Worm (Caenorhabditis elegans) whole organism, late embryonic: Measurements from ENCODE around the gene nth-1.
A peak's percentile ranks its signal among the peaks of the same experiment; 100 is the strongest.

Source experiments
- C08G9.2 ChIP-seq: sonication (generic microtip); optimal IDR thresholded peaks from 2 replicates; lab custom pipeline; 2016; ENCODE audit warnings: mild to moderate bottlenecking, missing genetic modification characterization, moderate library complexity, missing compliant biosample characterization
- F13H6.1 ChIP-seq: sonication (generic microtip); optimal IDR thresholded peaks from 2 replicates; lab custom pipeline; 2016; ENCODE audit warnings: missing genetic modification characterization, missing compliant biosample characterization
- K09A11.1 ChIP-seq: sonication (generic microtip); optimal IDR thresholded peaks from 2 replicates; lab custom pipeline; 2017; ENCODE audit warnings: antibody characterized with exemption, mild to moderate bottlenecking, missing genetic modification characterization, missing compliant biosample characterization; ENCODE audit not compliant: insufficient read depth
- Y22D7AL.16 ChIP-seq: sonication (generic microtip); optimal IDR thresholded peaks from 2 replicates; lab custom pipeline; 2016; ENCODE audit warnings: missing genetic modification characterization, missing compliant biosample characterization
- ahr-1 ChIP-seq: sonication (generic microtip); optimal IDR thresholded peaks from 2 replicates; lab custom pipeline; 2016; ENCODE audit warnings: missing genetic modification characterization, missing compliant biosample characterization
- ceh-14 ChIP-seq: sonication (generic microtip); optimal IDR thresholded peaks from 2 replicates; lab custom pipeline; 2016; ENCODE audit warnings: missing genotype, missing genetic modification characterization, missing compliant biosample characterization
- ceh-2 ChIP-seq: sonication (generic microtip); optimal IDR thresholded peaks from 2 replicates; lab custom pipeline; 2016; ENCODE audit warnings: missing genotype, missing genetic modification characterization, missing compliant biosample characterization
- ceh-24 ChIP-seq: sonication (generic microtip); optimal IDR thresholded peaks from 2 replicates; lab custom pipeline; 2016; ENCODE audit warnings: mild to moderate bottlenecking, missing genetic modification characterization, missing compliant biosample characterization
- ceh-30 ChIP-seq: fragments of 150-350 bp; optimal IDR thresholded peaks from 2 replicates; lab custom pipeline; 2014; ENCODE audit warnings: missing biosample characterization, missing genetic modification characterization
- ceh-31 ChIP-seq: sonication (generic microtip); optimal IDR thresholded peaks from 2 replicates; lab custom pipeline; 2016; ENCODE audit warnings: missing genetic modification characterization, missing compliant biosample characterization
- ceh-48 ChIP-seq: sonication (generic microtip); optimal IDR thresholded peaks from 2 replicates; lab custom pipeline; 2016; ENCODE audit warnings: missing genetic modification characterization, inconsistent platforms, missing compliant biosample characterization
- che-1 ChIP-seq: sonication (generic microtip); optimal IDR thresholded peaks from 2 replicates; lab custom pipeline; 2016; ENCODE audit warnings: mild to moderate bottlenecking, missing genetic modification characterization, missing compliant biosample characterization
- dve-1 ChIP-seq: sonication (generic microtip); optimal IDR thresholded peaks from 2 replicates; lab custom pipeline; 2017; ENCODE audit warnings: antibody characterized with exemption, mild to moderate bottlenecking, missing genetic modification characterization, missing compliant biosample characterization
- elt-2 ChIP-seq: sonication (generic microtip); optimal IDR thresholded peaks from 2 replicates; lab custom pipeline; 2016; ENCODE audit warnings: missing genetic modification reagents, missing genetic modification characterization, missing compliant biosample characterization
- ets-4 ChIP-seq: sonication (generic microtip); optimal IDR thresholded peaks from 2 replicates; lab custom pipeline; 2016; ENCODE audit warnings: missing genetic modification characterization, missing compliant biosample characterization
- eyg-1 ChIP-seq: sonication (generic microtip); optimal IDR thresholded peaks from 2 replicates; lab custom pipeline; 2016; ENCODE audit warnings: missing genotype, missing genetic modification characterization, missing compliant biosample characterization
- hlh-30 ChIP-seq: sonication (generic microtip); optimal IDR thresholded peaks from 2 replicates; lab custom pipeline; 2017; ENCODE audit warnings: antibody characterized with exemption, missing genetic modification characterization, missing compliant biosample characterization; ENCODE audit not compliant: insufficient read depth
- hlh-8 ChIP-seq: sonication (generic microtip); optimal IDR thresholded peaks from 2 replicates; lab custom pipeline; 2016; ENCODE audit warnings: missing genotype, missing genetic modification characterization, missing compliant biosample characterization
- nfya-1 ChIP-seq: sonication (generic microtip); optimal IDR thresholded peaks from 2 replicates; lab custom pipeline; 2017; ENCODE audit warnings: missing genetic modification characterization, mild to moderate bottlenecking, missing compliant biosample characterization, antibody characterized with exemption, moderate library complexity
- pag-3 ChIP-seq: sonication (generic microtip); optimal IDR thresholded peaks from 2 replicates; lab custom pipeline; 2016; ENCODE audit warnings: missing compliant biosample characterization, missing genetic modification characterization, borderline replicate concordance
- pha-4 ChIP-seq: fragments of 150-350 bp; optimal IDR thresholded peaks from 2 replicates; lab custom pipeline; 2018; ENCODE audit warnings: missing biosample characterization, missing genetic modification reagents, missing genetic modification characterization
- pros-1 ChIP-seq: fragments of 150-350 bp; optimal IDR thresholded peaks from 2 replicates; lab custom pipeline; 2014; ENCODE audit warnings: missing biosample characterization, missing genetic modification reagents, missing genetic modification characterization
- ref-2 ChIP-seq: sonication (generic microtip); optimal IDR thresholded peaks from 2 replicates; lab custom pipeline; 2016; ENCODE audit warnings: missing genetic modification characterization, missing compliant biosample characterization
- rnt-1 ChIP-seq: sonication (generic microtip); optimal IDR thresholded peaks from 2 replicates; lab custom pipeline; 2016; ENCODE audit warnings: missing genetic modification characterization, missing compliant biosample characterization
- sdc-2 ChIP-seq: sonication (generic microtip); optimal IDR thresholded peaks from 2 replicates; lab custom pipeline; 2016; ENCODE audit warnings: missing genotype, missing genetic modification characterization, missing compliant biosample characterization
- sox-4 ChIP-seq: sonication (generic microtip); optimal IDR thresholded peaks from 2 replicates; lab custom pipeline; 2017; ENCODE audit warnings: mild to moderate bottlenecking, missing genetic modification characterization, inconsistent platforms, missing compliant biosample characterization
- tbx-2 ChIP-seq: sonication (generic microtip); optimal IDR thresholded peaks from 2 replicates; lab custom pipeline; 2016; ENCODE audit warnings: missing genetic modification characterization, missing compliant biosample characterization
- tbx-7 ChIP-seq: sonication (generic microtip); optimal IDR thresholded peaks from 2 replicates; lab custom pipeline; 2016; ENCODE audit warnings: missing genotype, missing genetic modification characterization, missing compliant biosample characterization
- ttx-3 ChIP-seq: sonication (generic microtip); optimal IDR thresholded peaks from 2 replicates; lab custom pipeline; 2016; ENCODE audit warnings: missing genetic modification reagents, missing genetic modification characterization, missing compliant biosample characterization
- unc-3 ChIP-seq, 2 experiments: fragments of 200-800 bp in 1 of 2; sonication (Bioruptor generic) in 1 of 2; sonication (generic microtip) in 1 of 2; conservative IDR thresholded peaks in 1 of 2; optimal IDR thresholded peaks in 1 of 2; 2 replicates each; pipeline versions ENCODE4 v1.3.6 to Lab custom; 2016 to 2022; ENCODE audit warnings: missing compliant biosample characterization in 2 of 2, missing genetic modification characterization in 2 of 2, missing genetic modification reagents in 1 of 2
- unc-42 ChIP-seq: sonication (generic microtip); optimal IDR thresholded peaks from 2 replicates; lab custom pipeline; 2016; ENCODE audit warnings: missing genotype, missing genetic modification characterization, missing compliant biosample characterization
- unc-55 ChIP-seq: sonication (generic microtip); optimal IDR thresholded peaks from 2 replicates; lab custom pipeline; 2017; ENCODE audit warnings: missing biosample characterization, missing genetic modification reagents, missing genetic modification characterization
- unc-86 ChIP-seq: sonication (generic microtip); optimal IDR thresholded peaks from 2 replicates; lab custom pipeline; 2016; ENCODE audit warnings: missing genetic modification characterization, missing compliant biosample characterization
- zip-5 ChIP-seq: sonication (generic microtip); optimal IDR thresholded peaks from 2 replicates; lab custom pipeline; 2016; ENCODE audit warnings: missing genetic modification characterization, missing compliant biosample characterization

Gene nth-1

DNA sequence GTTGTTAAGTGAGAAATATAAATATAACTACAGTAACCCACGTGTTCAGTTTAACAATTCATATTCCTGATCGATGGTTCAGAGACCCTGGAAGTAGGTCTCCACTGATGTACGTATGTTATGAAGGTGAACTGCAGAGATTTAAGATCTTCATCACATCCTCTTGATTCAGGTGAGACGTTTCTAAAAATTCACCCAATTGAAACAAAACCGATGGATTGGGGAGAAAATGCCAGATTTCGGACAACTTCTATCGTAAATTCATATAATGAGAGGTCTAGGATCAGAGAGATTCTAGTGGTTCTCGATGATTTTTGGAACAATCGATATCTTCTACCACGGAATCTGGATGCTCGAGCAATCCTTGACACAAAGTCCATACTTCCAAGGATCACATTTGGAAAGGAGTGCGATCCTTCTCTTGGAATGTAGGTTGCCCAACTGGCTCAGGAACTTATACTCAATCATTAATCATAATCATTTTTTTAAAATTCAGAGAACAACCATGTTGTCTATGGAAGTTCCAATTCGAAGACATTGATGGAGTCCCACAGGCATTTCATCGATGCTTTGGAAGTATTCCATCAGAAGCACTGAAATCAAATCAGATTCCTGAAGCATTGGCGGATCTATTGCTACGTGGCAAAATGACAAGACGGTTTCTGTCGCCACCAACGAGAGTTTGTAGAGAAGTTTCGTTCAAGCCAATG is at the start of gene nth-1, which contains the start of gene R10E4.7:
Gene nth-1 (minus strand): TSS at position 101 of the 710 bp plus-strand sequence.
Gene R10E4.7 (plus strand): TSS at position 660 of the 710 bp plus-strand sequence.
- no peak for TF ChIP-seq ceh-30 (tag; lab: Kevin White, UChicago)
- TF ChIP-seq pros-1: no peak
- no peak for TF ChIP-seq sox-4 (tag; lab: Kevin White, UChicago)

DNA sequence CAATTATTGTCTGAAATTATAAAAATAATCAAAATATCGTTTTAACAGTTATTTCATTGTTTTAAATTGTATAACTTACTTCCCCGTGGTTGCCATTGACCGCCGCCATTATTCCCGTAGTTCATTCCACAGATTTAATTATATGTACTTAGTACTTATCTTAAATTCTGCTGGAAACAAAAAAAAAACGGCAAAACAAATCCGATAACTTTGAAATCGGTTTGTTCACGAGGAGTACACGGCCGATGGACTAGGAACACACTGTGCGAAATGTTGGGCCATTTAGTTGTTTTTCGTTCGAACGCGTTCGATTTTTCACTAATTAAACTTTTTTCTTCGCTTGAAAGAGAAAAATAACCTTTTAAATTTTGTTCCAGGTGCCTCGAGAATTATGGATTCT is 49.0 kb upstream of the nth-1 start, which contains the start of the genes B0285.3 and lcmt-1:
Gene B0285.3 (minus strand): TSS at position 267 of the 400 bp plus-strand sequence.
Gene lcmt-1 (plus strand): TSS at position 377 of the 400 bp plus-strand sequence.
- TF ChIP-seq sox-4 (tag; lab: Kevin White, UChicago) (no peak), unc-42 (peak; percentile 20), zip-5 (tag; lab: Kevin White, UChicago) (peak; percentile 44), ref-2 (peak; percentile 35), tbx-7 (tag; lab: Kevin White, UChicago) (peak; percentile 73), ceh-2 (tag; lab: Kevin White, UChicago) (peak; percentile 80), hlh-8 (tag; lab: Kevin White, UChicago) (peak; percentile 19), elt-2 (peak; percentile 19), rnt-1 (tag; lab: Kevin White, UChicago) (peak; percentile 31), unc-3 (GFP tag; conservative IDR thresholded peaks at IDR 0.05; lab: Robert Waterston, UW) (no peak), unc-3 (tag; optimal IDR thresholded peaks at IDR 0.05; lab: Kevin White, UChicago) (no peak), unc-86 (no peak), Y22D7AL.16 (tag; lab: Kevin White, UChicago) (no peak), ets-4 (tag; lab: Kevin White, UChicago) (peak; percentile 44), tbx-2 (tag; lab: Kevin White, UChicago) (peak; percentile 60), C08G9.2 (tag; lab: Kevin White, UChicago) (peak; percentile 84), ceh-31 (tag; lab: Kevin White, UChicago) (peak; percentile 77)

DNA sequence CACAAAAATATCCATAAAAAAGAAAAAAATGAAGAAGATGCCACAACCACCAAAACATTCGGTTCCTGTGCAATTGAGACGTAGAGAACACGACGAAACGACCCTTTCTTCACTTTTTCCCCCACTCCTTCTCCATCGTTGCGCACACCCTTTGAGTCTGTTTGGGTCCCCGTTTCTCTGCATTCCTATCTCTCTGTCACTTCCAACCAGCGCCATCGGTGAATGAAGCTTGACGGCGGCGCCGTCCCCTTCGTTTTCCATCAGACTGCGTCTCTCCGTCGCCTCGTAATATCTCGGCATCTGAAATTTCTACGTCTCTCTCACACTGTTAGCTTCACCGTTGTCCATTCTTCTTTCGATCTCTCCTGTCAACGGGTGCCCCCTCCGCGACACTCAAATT is 41.6 kb upstream of the nth-1 start:
- TF ChIP-seq F13H6.1 (tag; lab: Kevin White, UChicago) (peak; percentile 10), dve-1 (tag; lab: Kevin White, UChicago) (no peak), ets-4 (tag; lab: Kevin White, UChicago) (no peak), ceh-48 (tag; lab: Kevin White, UChicago) (no peak), unc-55 (peak; percentile 41), eyg-1 (tag; lab: Kevin White, UChicago) (no peak), ahr-1 (tag; lab: Kevin White, UChicago) (no peak), Y22D7AL.16 (tag; lab: Kevin White, UChicago) (no peak), C08G9.2 (tag; lab: Kevin White, UChicago) (peak; percentile 19), ceh-24 (tag; lab: Kevin White, UChicago) (no peak), tbx-2 (tag; lab: Kevin White, UChicago) (no peak), K09A11.1 (no peak), che-1 (tag; lab: Kevin White, UChicago) (no peak), ceh-14 (tag; lab: Kevin White, UChicago) (peak; percentile 13), rnt-1 (tag; lab: Kevin White, UChicago) (no peak), ttx-3 (no peak), nfya-1 (tag; lab: Kevin White, UChicago) (peak; percentile 26), unc-42 (peak; percentile 14), ceh-31 (tag; lab: Kevin White, UChicago) (peak; percentile 51), pag-3 (tag; lab: Kevin White, UChicago) (no peak), hlh-30 (tag; lab: Kevin White, UChicago) (no peak), sdc-2 (tag; lab: Kevin White, UChicago) (no peak), pha-4 (tag; lab: Kevin White, UChicago) (no peak)
- TF ChIP-seq, all 69 proteins: peak for 7
